Fruit fly (Drosophila melanogaster): ENCODE measurements around the gene Srp54k.

Srp54k gene

DNA sequence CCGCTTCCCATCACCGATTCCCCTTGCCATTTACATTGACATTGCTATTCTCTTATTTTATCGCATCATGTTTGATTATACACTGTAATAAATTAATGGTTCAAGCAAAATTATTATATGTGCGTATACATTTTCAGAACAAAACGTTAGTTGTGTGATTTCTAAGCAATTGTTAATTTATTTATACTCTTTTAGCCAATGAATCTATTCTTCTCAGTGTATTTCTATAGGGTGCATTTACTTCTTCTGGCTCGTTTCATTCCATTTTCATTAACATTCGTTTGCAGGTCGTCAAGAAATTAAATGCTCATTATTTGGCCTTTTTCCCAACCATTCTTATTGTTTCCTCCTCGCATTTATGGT, 35.1 kb downstream of the Srp54k start (continued):
- no peak for TF ChIP-seq CG1792 (GFP tag; optimal IDR thresholded peaks at IDR 0.05)
- no peak for TF ChIP-seq Myb (GFP tag; optimal IDR thresholded peaks at IDR 0.05)
- TF ChIP-seq CG12104 (GFP tag; optimal IDR thresholded peaks at IDR 0.05) = no peak
- TF ChIP-seq ind (GFP tag; optimal IDR thresholded peaks at IDR 0.05) = peak; percentile 46
- TF ChIP-seq HLH4C (GFP tag; IDR thresholded peaks at IDR 0.05; ENCODE audit: partially characterized antibody) = no peak
- TF ChIP-seq ssp (GFP tag; IDR thresholded peaks at IDR 0.05) = peak; percentile 56
- no peak for TF ChIP-seq CG11093 (GFP tag; IDR thresholded peaks at IDR 0.05)
- no peak for TF ChIP-seq CG15479 (GFP tag; optimal IDR thresholded peaks at IDR 0.05)
- peak; percentile 53 for TF ChIP-seq slou (GFP tag; optimal IDR thresholded peaks at IDR 0.05)
- TF ChIP-seq HHEX (GFP tag; optimal IDR thresholded peaks at IDR 0.05) = peak; percentile 23
- TF ChIP-seq Trl (optimal IDR thresholded peaks at IDR 0.05) = no peak
- TF ChIP-seq Trl (GFP tag; optimal IDR thresholded peaks at IDR 0.05) = no peak
- no peak for TF ChIP-seq fd64A (GFP tag; optimal IDR thresholded peaks at IDR 0.05)
- TF ChIP-seq Sox102F (GFP tag; optimal IDR thresholded peaks at IDR 0.05) = peak; percentile 80
- peak; percentile 69 for TF ChIP-seq CG4424 (GFP tag; optimal IDR thresholded peaks at IDR 0.05)
- TF ChIP-seq CG9797 (GFP tag; optimal IDR thresholded peaks at IDR 0.05) = no peak
- TF ChIP-seq CG11247 (GFP tag; IDR thresholded peaks at IDR 0.05) = peak; percentile 71
- no peak for TF ChIP-seq cato (GFP tag; optimal IDR thresholded peaks at IDR 0.05; ENCODE audit: borderline replicate concordance)
- TF ChIP-seq caup (GFP tag; optimal IDR thresholded peaks at IDR 0.05; ENCODE audit: severe bottlenecking) = no peak
- TF ChIP-seq Hand (GFP tag; optimal IDR thresholded peaks at IDR 0.05) = no peak
- no peak for TF ChIP-seq Dip2 (GFP tag; IDR thresholded peaks at IDR 0.05)
- TF ChIP-seq nau (GFP tag; optimal IDR thresholded peaks at IDR 0.05) = no peak
- TF ChIP-seq gcm2 (GFP tag; optimal IDR thresholded peaks at IDR 0.05) = no peak
- TF ChIP-seq toy (GFP tag; IDR thresholded peaks at IDR 0.05) = no peak
- no peak for TF ChIP-seq seq (GFP tag; IDR thresholded peaks at IDR 0.05)
- TF ChIP-seq CG11085 (GFP tag; IDR thresholded peaks at IDR 0.05) = peak; percentile 19; the same call in 1 of the 2 replicates
- TF ChIP-seq Pdp1 (GFP tag; optimal IDR thresholded peaks at IDR 0.05) = peak; percentile 0 to 25
- no peak for TF ChIP-seq CG17612 (GFP tag; IDR thresholded peaks at IDR 0.05)
- TF ChIP-seq Dad (GFP tag; optimal IDR thresholded peaks at IDR 0.05) = no peak
- TF ChIP-seq CG13775 (GFP tag; optimal IDR thresholded peaks at IDR 0.05) = no peak
- TF ChIP-seq CG6765 (GFP tag; optimal IDR thresholded peaks at IDR 0.05) = no peak
- TF ChIP-seq CG13287 (GFP tag; IDR thresholded peaks at IDR 0.05; ENCODE audit: partially characterized antibody) = no peak
- TF ChIP-seq pum (GFP tag; optimal IDR thresholded peaks at IDR 0.05) = no peak
- TF ChIP-seq CG14050 (GFP tag; IDR thresholded peaks at IDR 0.05) = no peak
- peak; percentile 4 for TF ChIP-seq Elba2 (GFP tag; optimal IDR thresholded peaks at IDR 0.05)
- no peak for TF ChIP-seq stwl (tag; optimal IDR thresholded peaks at IDR 0.05)
- TF ChIP-seq zfh1 (GFP tag; IDR thresholded peaks at IDR 0.05) = peak; percentile 82
- no peak for TF ChIP-seq CG10321 (GFP tag; IDR thresholded peaks at IDR 0.05)
- peak; percentile 58 for TF ChIP-seq CG13424 (tag; optimal IDR thresholded peaks at IDR 0.05)
- TF ChIP-seq Dek (tag; optimal IDR thresholded peaks at IDR 0.05) = peak; percentile 9
- peak; percentile 55; the same call in 2 of the 3 replicates for TF ChIP-seq Mrtf (GFP tag; IDR thresholded peaks at IDR 0.05)
- peak; percentile 81 for TF ChIP-seq CG1603 (tag; optimal IDR thresholded peaks at IDR 0.05)
- TF ChIP-seq onecut (GFP tag; IDR thresholded peaks at IDR 0.05) = peak; percentile 39
- peak; percentile 52 for TF ChIP-seq Hsf (GFP tag; optimal IDR thresholded peaks at IDR 0.05)
- peak; percentile 61 for TF ChIP-seq sisA (GFP tag; IDR thresholded peaks at IDR 0.05)
- TF ChIP-seq pho (GFP tag; optimal IDR thresholded peaks at IDR 0.05) = peak; percentile 42
- TF ChIP-seq CG6813 (GFP tag; optimal IDR thresholded peaks at IDR 0.05) = no peak
- TF ChIP-seq btn (GFP tag; optimal IDR thresholded peaks at IDR 0.05) = no peak
- TF ChIP-seq esg (GFP tag; conservative IDR thresholded peaks at IDR 0.05) = peak; percentile 63
- TF ChIP-seq sens (GFP tag) = peak; percentile 94
- peak; percentile 28; the same call in 1 of the 2 replicates for TF ChIP-seq Rx (GFP tag; IDR thresholded peaks at IDR 0.05)
- no peak for TF ChIP-seq MTF-1 (GFP tag; optimal IDR thresholded peaks at IDR 0.05; ENCODE audit: borderline replicate concordance)

All from whole organism, embryonic.